Fruit fly (Drosophila melanogaster) whole organism, prepupa: Measurements from ENCODE around the gene TfIIFalpha.

Experiments used
- CG6808 ChIP-seq: fragments of 200-800 bp; sonication (Bioruptor generic); optimal IDR thresholded peaks from 3 replicates; lab custom pipeline; 2017; ENCODE audit warnings: missing biosample characterization, missing genetic modification characterization, mild to moderate bottlenecking, moderate library complexity, missing genetic modification reagents
- Lpt ChIP-seq: fragments of 200-800 bp; sonication (Bioruptor generic); optimal IDR thresholded peaks from 3 replicates; lab custom pipeline; 2016; ENCODE audit warnings: missing biosample characterization, missing genetic modification characterization
- fd59A ChIP-seq: fragments of 200-800 bp; sonication (Bioruptor generic); optimal IDR thresholded peaks from 2 replicates; lab custom pipeline; 2017; ENCODE audit warnings: missing biosample characterization, mild to moderate bottlenecking, missing genetic modification characterization, missing genetic modification reagents

DNA sequence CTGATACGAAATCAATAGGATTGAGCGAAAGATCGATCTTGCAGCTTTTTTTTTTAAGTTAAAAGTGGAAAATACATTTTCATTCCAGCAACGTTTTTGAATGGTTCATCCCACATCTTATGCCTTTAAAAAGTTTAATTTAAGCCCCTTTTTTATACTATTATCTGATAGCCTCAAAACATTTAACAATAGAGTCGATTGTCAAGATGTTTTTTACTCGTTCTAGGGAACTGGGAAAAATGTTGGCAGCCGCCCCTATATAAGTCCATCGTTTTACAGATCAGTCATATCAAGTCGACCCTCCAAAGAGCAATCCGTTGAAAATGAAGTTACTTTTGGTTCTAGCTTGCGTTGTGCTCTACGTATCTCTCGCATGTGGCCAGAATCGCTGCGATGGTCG, 2.8 kb upstream of the TfIIFalpha start, which contains the start of gene CG42537:
- TF ChIP-seq Lpt (GFP tag; lab: Kevin White, UChicago), result no peak
- TF ChIP-seq CG6808 (GFP tag; lab: Kevin White, UChicago), result no peak
- TF ChIP-seq fd59A, result no peak
